Worm (Caenorhabditis elegans) whole organism, L1 larva: ENCODE data around the gene M01E10.3.

ENCODE experiments used
- C34B4.2 ChIP-seq: sonication (generic microtip); optimal IDR thresholded peaks from 2 replicates; lab custom pipeline; 2017; ENCODE audit warnings: mild to moderate bottlenecking, missing genetic modification characterization, missing compliant biosample characterization
- F16B12.6 ChIP-seq: fragments of 150-350 bp; optimal IDR thresholded peaks from 2 replicates; lab custom pipeline; 2014; ENCODE audit warnings: missing biosample characterization, missing genetic modification characterization
- Y116A8C.19 ChIP-seq: sonication (generic microtip); optimal IDR thresholded peaks from 2 replicates; lab custom pipeline; 2016; ENCODE audit warnings: missing compliant biosample characterization, missing genetic modification characterization, borderline replicate concordance
- aha-1 ChIP-seq: fragments of 150-350 bp; optimal IDR thresholded peaks from 2 replicates; lab custom pipeline; 2014; ENCODE audit warnings: missing biosample characterization, missing genetic modification characterization
- alr-1 ChIP-seq: fragments of 200-800 bp; sonication (Bioruptor generic); optimal IDR thresholded peaks from 2 replicates; lab custom pipeline; 2018; ENCODE audit warnings: borderline replicate concordance, mild to moderate bottlenecking, missing genetic modification characterization, missing compliant biosample characterization
- ama-1 ChIP-seq: fragments of 150-350 bp; optimal IDR thresholded peaks from 2 replicates; lab custom pipeline; 2014
- blmp-1 ChIP-seq: fragments of 150-350 bp; optimal IDR thresholded peaks from 2 replicates; lab custom pipeline; 2014; ENCODE audit warnings: missing biosample characterization, missing genetic modification characterization
- ceh-8 ChIP-seq: fragments of 200-800 bp; sonication (Bioruptor generic); optimal IDR thresholded peaks from 2 replicates; lab custom pipeline; 2018; ENCODE audit warnings: mild to moderate bottlenecking, missing genetic modification characterization, moderate library complexity, missing compliant biosample characterization
- ceh-82 ChIP-seq, 3 experiments: fragments of 150-350 bp in 1 of 3; sonication (generic microtip) in 2 of 3; optimal IDR thresholded peaks; 2 replicates each; lab custom pipeline; 2014 to 2017; ENCODE audit warnings: missing biosample characterization in 3 of 3, missing genetic modification characterization in 3 of 3
- ceh-88 ChIP-seq: fragments of 200-800 bp; sonication (Bioruptor generic); IDR thresholded peaks from 2 replicates; pipeline ENCODE4 v1.3.6; 2022; ENCODE audit warnings: missing genetic modification characterization, missing compliant biosample characterization
- ceh-90 ChIP-seq: sonication (generic microtip); optimal IDR thresholded peaks from 2 replicates; lab custom pipeline; 2016; ENCODE audit warnings: missing genetic modification characterization, missing compliant biosample characterization
- dpl-1 ChIP-seq, 3 experiments: fragments of 150-350 bp in 2 of 3; sonication (generic microtip) in 1 of 3; optimal IDR thresholded peaks; 2 replicates each; lab custom pipeline; 2014 to 2017; ENCODE audit warnings: missing biosample characterization in 3 of 3, missing genetic modification characterization in 3 of 3, missing genetic modification reagents in 3 of 3
- efl-1 ChIP-seq, 4 experiments: fragments of 150-350 bp; optimal IDR thresholded peaks in 3 of 4; peaks in 1 of 4; 1 replicate in 1 of 4; 2 replicates in 3 of 4; lab custom pipeline; 2014; ENCODE audit warnings: missing biosample characterization in 2 of 4, missing genetic modification characterization in 2 of 4, missing genetic modification reagents in 2 of 4
- egl-13 ChIP-seq: sonication (generic microtip); optimal IDR thresholded peaks from 2 replicates; lab custom pipeline; 2016; ENCODE audit warnings: missing genotype, missing genetic modification reagents, missing genetic modification characterization, missing compliant biosample characterization
- elt-2 ChIP-seq: sonication (generic microtip); optimal IDR thresholded peaks from 2 replicates; lab custom pipeline; 2016; ENCODE audit warnings: missing genetic modification characterization, mild to moderate bottlenecking, inconsistent platforms, missing compliant biosample characterization, missing genetic modification reagents
- elt-3 ChIP-seq, 6 experiments: fragments of 150-350 bp in 1 of 6; sonication (generic microtip); optimal IDR thresholded peaks; 2 replicates each; lab custom pipeline; 2017 to 2018; ENCODE audit warnings: missing biosample characterization in 6 of 6, missing genetic modification characterization in 6 of 6, inconsistent platforms in 1 of 6
- ets-5 ChIP-seq: fragments of 200-800 bp; sonication (Bioruptor generic); IDR thresholded peaks from 2 replicates; pipeline ENCODE4 v1.3.6; 2022; ENCODE audit warnings: missing genetic modification characterization, missing compliant biosample characterization
- fkh-4 ChIP-seq: sonication (generic microtip); optimal IDR thresholded peaks from 2 replicates; lab custom pipeline; 2016; ENCODE audit warnings: missing compliant biosample characterization, missing genetic modification characterization, borderline replicate concordance
- fos-1 ChIP-seq: fragments of 150-350 bp; optimal IDR thresholded peaks from 2 replicates; lab custom pipeline; 2014; ENCODE audit warnings: missing biosample characterization, missing genetic modification characterization
- grh-1 ChIP-seq: fragments of 200-800 bp; sonication (Bioruptor generic); IDR thresholded peaks from 2 replicates; pipeline ENCODE4 v1.3.6; 2022; ENCODE audit warnings: missing genetic modification reagents, missing genetic modification characterization, missing compliant biosample characterization
- hlh-17 ChIP-seq: fragments of 200-800 bp; sonication (Bioruptor generic); optimal IDR thresholded peaks from 2 replicates; lab custom pipeline; 2018; ENCODE audit warnings: missing genetic modification characterization, mild to moderate bottlenecking, missing compliant biosample characterization, moderate library complexity, borderline replicate concordance
- hlh-4 ChIP-seq: sonication (generic microtip); optimal IDR thresholded peaks from 2 replicates; lab custom pipeline; 2016; ENCODE audit warnings: mild to moderate bottlenecking, missing genetic modification characterization, missing compliant biosample characterization
- hpl-2 ChIP-seq: fragments of 150-350 bp; optimal IDR thresholded peaks from 2 replicates; lab custom pipeline; 2014; ENCODE audit warnings: missing biosample characterization, missing genetic modification reagents, missing genetic modification characterization
- irx-1 ChIP-seq: sonication (generic microtip); optimal IDR thresholded peaks from 2 replicates; lab custom pipeline; 2016; ENCODE audit warnings: missing genetic modification characterization, missing compliant biosample characterization
- lin-14 ChIP-seq: fragments of 200-800 bp; sonication (Bioruptor generic); optimal IDR thresholded peaks from 2 replicates; lab custom pipeline; 2018; ENCODE audit warnings: mild to moderate bottlenecking, missing genetic modification characterization, moderate library complexity, missing compliant biosample characterization
- lin-15B ChIP-seq: fragments of 150-350 bp; sonication (generic microtip); optimal IDR thresholded peaks from 3 replicates; lab custom pipeline; 2014; ENCODE audit warnings: missing biosample characterization, missing genetic modification characterization
- lir-3 ChIP-seq: sonication (generic microtip); optimal IDR thresholded peaks from 2 replicates; lab custom pipeline; 2016; ENCODE audit warnings: mild to moderate bottlenecking, missing genetic modification characterization, moderate library complexity, missing compliant biosample characterization; ENCODE audit not compliant: poor library complexity
- lsy-2 ChIP-seq, 2 experiments: fragments of 150-350 bp; optimal IDR thresholded peaks; 2 replicates each; lab custom pipeline; 2014; ENCODE audit warnings: missing biosample characterization in 2 of 2, missing genetic modification characterization in 2 of 2
- mdl-1 ChIP-seq, 2 experiments: fragments of 150-350 bp; optimal IDR thresholded peaks; 2 replicates each; lab custom pipeline; 2014 to 2017; ENCODE audit warnings: missing biosample characterization in 2 of 2, missing genetic modification characterization in 2 of 2, inconsistent platforms in 1 of 2
- mef-2 ChIP-seq: fragments of 150-350 bp; optimal IDR thresholded peaks from 2 replicates; lab custom pipeline; 2014; ENCODE audit warnings: missing biosample characterization, missing genetic modification characterization
- nhr-12 ChIP-seq: sonication (generic microtip); optimal IDR thresholded peaks from 2 replicates; lab custom pipeline; 2017; ENCODE audit warnings: missing biosample characterization, missing genetic modification characterization
- nhr-19 ChIP-seq: fragments of 200-800 bp; sonication (Bioruptor generic); conservative IDR thresholded peaks from 2 replicates; pipeline ENCODE4 v1.3.6; 2022; ENCODE audit warnings: missing genetic modification characterization, missing compliant biosample characterization
- nhr-20 ChIP-seq: sonication (generic microtip); optimal IDR thresholded peaks from 2 replicates; lab custom pipeline; 2016; ENCODE audit warnings: mild to moderate bottlenecking, missing genetic modification characterization, missing compliant biosample characterization
- nhr-237 ChIP-seq: fragments of 150-350 bp; optimal IDR thresholded peaks from 2 replicates; lab custom pipeline; 2014; ENCODE audit warnings: missing biosample characterization, missing genetic modification characterization
- nhr-28 ChIP-seq: fragments of 150-350 bp; optimal IDR thresholded peaks from 2 replicates; lab custom pipeline; 2014; ENCODE audit warnings: missing biosample characterization, missing genetic modification characterization
- nhr-84 ChIP-seq: sonication (generic microtip); optimal IDR thresholded peaks from 2 replicates; lab custom pipeline; 2017; ENCODE audit warnings: missing biosample characterization, missing genetic modification characterization
- nhr-85 ChIP-seq: sonication (generic microtip); peaks from one replicate; lab custom pipeline; 2016; ENCODE audit warnings: missing genetic modification characterization, inconsistent platforms, missing compliant biosample characterization
- nhr-90 ChIP-seq: sonication (generic microtip); optimal IDR thresholded peaks from 2 replicates; lab custom pipeline; 2016; ENCODE audit warnings: mild to moderate bottlenecking, missing genetic modification characterization, missing compliant biosample characterization; ENCODE audit not compliant: poor library complexity
- pag-3 ChIP-seq: sonication (generic microtip); optimal IDR thresholded peaks from 2 replicates; lab custom pipeline; 2017; ENCODE audit warnings: missing genetic modification characterization, mild to moderate bottlenecking, missing compliant biosample characterization, antibody characterized with exemption, borderline replicate concordance; ENCODE audit not compliant: insufficient read depth
- pax-3 ChIP-seq: fragments of 200-800 bp; sonication (Bioruptor generic); optimal IDR thresholded peaks from 2 replicates; lab custom pipeline; 2018; ENCODE audit warnings: mild to moderate bottlenecking, missing genetic modification characterization, moderate library complexity, missing compliant biosample characterization
- pqm-1 ChIP-seq: sonication (generic microtip); optimal IDR thresholded peaks from 3 replicates; lab custom pipeline; 2017; ENCODE audit warnings: missing biosample characterization, missing genetic modification characterization
- rnt-1 ChIP-seq: sonication (generic microtip); optimal IDR thresholded peaks from 2 replicates; lab custom pipeline; 2016; ENCODE audit warnings: mild to moderate bottlenecking, missing genetic modification characterization, moderate library complexity, missing compliant biosample characterization
- snu-23 ChIP-seq: sonication (generic microtip); optimal IDR thresholded peaks from 2 replicates; lab custom pipeline; 2016; ENCODE audit warnings: missing genetic modification characterization, missing compliant biosample characterization
- sox-4 ChIP-seq: sonication (generic microtip); optimal IDR thresholded peaks from 2 replicates; lab custom pipeline; 2016; ENCODE audit warnings: missing genetic modification characterization, missing compliant biosample characterization
- sptf-1 ChIP-seq: fragments of 150-350 bp; optimal IDR thresholded peaks from 2 replicates; lab custom pipeline; 2014; ENCODE audit warnings: missing biosample characterization, missing genetic modification characterization
- sup-37 ChIP-seq: fragments of 200-800 bp; sonication (Bioruptor generic); optimal IDR thresholded peaks from 2 replicates; lab custom pipeline; 2018; ENCODE audit warnings: mild to moderate bottlenecking, missing genetic modification characterization, missing compliant biosample characterization
- tlp-1 ChIP-seq: fragments of 150-350 bp; optimal IDR thresholded peaks from 2 replicates; lab custom pipeline; 2014; ENCODE audit warnings: missing biosample characterization, missing genetic modification characterization
- unc-130 ChIP-seq: fragments of 150-350 bp; optimal IDR thresholded peaks from 2 replicates; lab custom pipeline; 2017; ENCODE audit warnings: missing biosample characterization, missing genetic modification characterization, inconsistent platforms
- unc-98 ChIP-seq: fragments of 200-800 bp; sonication (Bioruptor generic); IDR thresholded peaks from 2 replicates; pipeline ENCODE4 v1.3.6; 2022; ENCODE audit warnings: missing genetic modification characterization, missing compliant biosample characterization
- xbp-1 ChIP-seq: sonication (generic microtip); optimal IDR thresholded peaks from 2 replicates; lab custom pipeline; 2016; ENCODE audit warnings: missing genetic modification characterization, missing compliant biosample characterization
- ztf-11 ChIP-seq, 2 experiments: sonication (generic microtip); optimal IDR thresholded peaks; 2 replicates each; lab custom pipeline; 2016 to 2017; ENCODE audit warnings: missing genetic modification characterization in 2 of 2, missing biosample characterization in 1 of 2, missing compliant biosample characterization in 1 of 2
- ztf-4 ChIP-seq: fragments of 150-350 bp; optimal IDR thresholded peaks from 2 replicates; lab custom pipeline; 2014; ENCODE audit warnings: missing biosample characterization, missing genetic modification characterization

Gene M01E10.3

ce11 chrIII:2100842-2101241 is 46.9 kb upstream of the M01E10.3 start (continued):
- TF ChIP-seq nhr-84 (tag; lab: Kevin White, UChicago) (no peak), lin-14 (GFP tag; lab: Kevin White, UChicago) (peak; percentile 95), mef-2 (peak; percentile 1), nhr-85 (tag; lab: Kevin White, UChicago) (peak; percentile 91), hlh-17 (GFP tag; lab: Kevin White, UChicago) (no peak), hpl-2 (GFP tag; lab: Kevin White, UChicago) (no peak), Y116A8C.19 (tag; lab: Kevin White, UChicago) (no peak), dpl-1 (GFP tag; optimal IDR thresholded peaks at IDR 0.05; lab: Kevin White, UChicago) (peak; percentile 26 to 66 (median 58)), nhr-20 (tag; lab: Kevin White, UChicago) (peak; percentile 61), sox-4 (no peak), fkh-4 (no peak), ztf-4 (peak; percentile 32), ceh-90 (tag; lab: Kevin White, UChicago) (no peak), C34B4.2 (no peak), fos-1 (tag; lab: Kevin White, UChicago) (peak; percentile 10), hlh-4 (tag; lab: Kevin White, UChicago) (no peak), aha-1 (tag; lab: Kevin White, UChicago) (no peak), pqm-1 (tag; lab: Kevin White, UChicago) (no peak), nhr-90 (tag; lab: Kevin White, UChicago) (peak; percentile 63), ceh-88 (GFP tag; lab: Robert Waterston, UW) (no peak; the same call in 1 of the 2 replicates), xbp-1 (tag; lab: Kevin White, UChicago) (peak; percentile 73), nhr-237 (tag; lab: Kevin White, UChicago) (no peak), grh-1 (GFP tag; lab: Robert Waterston, UW) (peak; percentile 67), pax-3 (tag; lab: Kevin White, UChicago) (peak; percentile 30), lir-3 (tag; lab: Kevin White, UChicago) (no peak), ztf-11 (tag; optimal IDR thresholded peaks at IDR 0.05; lab: Kevin White, UChicago) (peak in 1 of 2 experiments; percentile 54), mdl-1 (tag; optimal IDR thresholded peaks at IDR 0.05; lab: Kevin White, UChicago) (peak in 1 of 2 experiments; percentile 59), ets-5 (GFP tag; lab: Robert Waterston, UW) (no peak), tlp-1 (tag; lab: Kevin White, UChicago) (no peak), sup-37 (GFP tag; lab: Kevin White, UChicago) (peak; percentile 43), ceh-8 (GFP tag; lab: Kevin White, UChicago) (no peak), ama-1 (no peak), nhr-19 (GFP tag; lab: Robert Waterston, UW) (peak; percentile 67), egl-13 (tag; lab: Kevin White, UChicago) (peak; percentile 79), F16B12.6 (tag; lab: Kevin White, UChicago) (peak; percentile 61), elt-3 (tag; optimal IDR thresholded peaks at IDR 0.05; lab: Kevin White, UChicago) (no peak), unc-130 (tag; lab: Kevin White, UChicago) (no peak), lsy-2 (tag; optimal IDR thresholded peaks at IDR 0.05; lab: Kevin White, UChicago) (peak; percentile 78 to 81), ceh-82 (tag; optimal IDR thresholded peaks at IDR 0.05; lab: Kevin White, UChicago) (peak; percentile 56 to 74 (median 60)), sptf-1 (tag; lab: Kevin White, UChicago) (no peak), rnt-1 (tag; lab: Kevin White, UChicago) (no peak), lin-15B (tag; lab: Kevin White, UChicago) (peak; percentile 40), elt-2 (tag; lab: Kevin White, UChicago) (peak; percentile 2), efl-1 (optimal IDR thresholded peaks at IDR 0.05; lab: Kevin White, UChicago) (peak; percentile 81 to 90), efl-1 (GFP tag; optimal IDR thresholded peaks at IDR 0.05 in 1 of 2; lab: Kevin White, UChicago) (peak; percentile 58 to 94), unc-98 (GFP tag; lab: Robert Waterston, UW) (no peak), alr-1 (tag; lab: Kevin White, UChicago) (no peak), pag-3 (no peak), nhr-28 (no peak), blmp-1 (no peak), snu-23 (GFP tag; lab: Kevin White, UChicago) (peak; percentile 85), nhr-12 (no peak), irx-1 (tag; lab: Kevin White, UChicago) (peak; percentile 68)
